Worm (Caenorhabditis elegans) whole organism, L2 larva: ENCODE data around the gene Y54G2A.11.

Source experiments
- nhr-10 ChIP-seq: sonication (generic microtip); optimal IDR thresholded peaks from 2 replicates; lab custom pipeline; 2017; ENCODE audit warnings: missing biosample characterization, missing genetic modification characterization
- nhr-25 ChIP-seq: fragments of 150-350 bp; sonication (generic microtip); optimal IDR thresholded peaks from 3 replicates; lab custom pipeline; 2014; ENCODE audit warnings: missing biosample characterization, missing genetic modification characterization
- nhr-77 ChIP-seq: fragments of 150-350 bp; optimal IDR thresholded peaks from 2 replicates; lab custom pipeline; 2014; ENCODE audit warnings: missing biosample characterization, missing genetic modification characterization

- TF ChIP-seq nhr-10 (tag; lab: Kevin White, UChicago) (no peak), nhr-25 (tag; lab: Kevin White, UChicago) (no peak), nhr-77 (tag; lab: Kevin White, UChicago) (no peak)
These were observed 41.6 kb downstream of the Y54G2A.11 start, which contains the start of gene Y94H6A.2 for ce11 chrIV:2729957-2730356.
